Worm (Caenorhabditis elegans): ENCODE results near the gene fbxa-126.

ce11 chrIV:14343756-14344155 is 22.2 kb upstream of the fbxa-126 start, which contains the start of gene srlf-28:
- no peak for TF ChIP-seq T07F8.4 (tag; optimal IDR thresholded peaks at IDR 0.05)
- no peak for TF ChIP-seq hmg-1.2 (GFP tag; IDR thresholded peaks at IDR 0.05)
- no peak for TF ChIP-seq F52B5.7 (tag; optimal IDR thresholded peaks at IDR 0.05)
- TF ChIP-seq pbrm-1 (GFP tag; IDR thresholded peaks at IDR 0.05): no peak
- TF ChIP-seq snpc-3.4 (tag; optimal IDR thresholded peaks at IDR 0.05): no peak
- TF ChIP-seq let-526 (GFP tag; IDR thresholded peaks at IDR 0.05): no peak
- TF ChIP-seq let-607 (tag; optimal IDR thresholded peaks at IDR 0.05): no peak
- TF ChIP-seq sea-2 (GFP tag; IDR thresholded peaks at IDR 0.05): no peak
- no peak for TF ChIP-seq die-1 (tag; optimal IDR thresholded peaks at IDR 0.05)
- TF ChIP-seq ztf-6 (GFP tag; IDR thresholded peaks at IDR 0.05): no peak
- TF ChIP-seq F37B4.10 (GFP tag; IDR thresholded peaks at IDR 0.05): no peak
- TF ChIP-seq F10E7.11 (tag; optimal IDR thresholded peaks at IDR 0.05): no peak
- TF ChIP-seq hlh-12 (tag; optimal IDR thresholded peaks at IDR 0.05): no peak
